Fruit fly (Drosophila melanogaster): ENCODE results near the gene Akap200.
A peak's percentile ranks its signal among the peaks of the same experiment; 100 is the strongest.

Akap200 gene

DNA sequence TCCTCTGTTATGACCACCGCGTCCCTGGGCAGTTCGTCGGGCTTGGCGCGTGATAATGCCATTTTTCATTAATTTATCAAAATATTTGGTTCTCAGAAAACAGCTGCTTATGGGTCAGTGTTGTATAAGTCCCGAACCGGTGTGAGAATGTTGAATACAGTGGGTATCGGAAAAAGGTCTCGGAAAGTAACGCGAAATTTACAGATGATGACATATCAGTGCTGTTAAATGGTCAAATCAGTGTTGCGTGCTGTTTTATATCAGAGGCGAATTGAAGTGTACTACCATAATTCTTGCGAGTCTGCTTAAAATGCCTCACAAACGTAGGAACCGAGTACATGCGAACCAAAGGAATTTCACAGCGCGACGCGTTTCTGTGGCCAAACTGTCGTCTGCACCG, 32.8 kb upstream of the Akap200 start, which contains the start of the genes CG13392 and Rcd4 (continued):
- TF ChIP-seq Lhr (GFP tag; optimal IDR thresholded peaks at IDR 0.05) (peak; percentile 35), Med (GFP tag) (peak; percentile 97), CG2678 (tag; optimal IDR thresholded peaks at IDR 0.05) (peak; percentile 44), CG18011 (GFP tag; optimal IDR thresholded peaks at IDR 0.05) (peak; percentile 54), BEAF-32 (GFP tag; optimal IDR thresholded peaks at IDR 0.05) (peak; percentile 63), CG10565 (GFP tag; optimal IDR thresholded peaks at IDR 0.05) (no peak), trem (tag; optimal IDR thresholded peaks at IDR 0.05) (peak; percentile 65), CG11695 (GFP tag; IDR thresholded peaks at IDR 0.05) (no peak; the same call in 2 of the 3 replicates), z (GFP tag; IDR thresholded peaks at IDR 0.05) (no peak), CG14014 (GFP tag; IDR thresholded peaks at IDR 0.05) (peak; percentile 53), Ada2b (GFP tag; IDR thresholded peaks at IDR 0.05) (peak; percentile 38), CG2202 (tag; optimal IDR thresholded peaks at IDR 0.05) (peak; percentile 18), CG14710 (tag; optimal IDR thresholded peaks at IDR 0.05) (peak; percentile 66), lmd (GFP tag; IDR thresholded peaks at IDR 0.05) (peak; percentile 38; the same call in 1 of the 2 replicates), eyg (GFP tag; optimal IDR thresholded peaks at IDR 0.05) (peak; percentile 10), fd3F (GFP tag; optimal IDR thresholded peaks at IDR 0.05) (peak; percentile 16), CG10321 (GFP tag; IDR thresholded peaks at IDR 0.05) (no peak), Hr51 (GFP tag; optimal IDR thresholded peaks at IDR 0.05) (peak; percentile 20 to 76), nom (GFP tag; optimal IDR thresholded peaks at IDR 0.05) (peak; percentile 52), CG1603 (tag; optimal IDR thresholded peaks at IDR 0.05) (peak; percentile 85), CG14441 (GFP tag; IDR thresholded peaks at IDR 0.05) (peak; percentile 36; the same call in 1 of the 2 replicates), CG15269 (tag; optimal IDR thresholded peaks at IDR 0.05) (peak; percentile 43), Usf (GFP tag; optimal IDR thresholded peaks at IDR 0.05) (no peak), zf30C (GFP tag; optimal IDR thresholded peaks at IDR 0.05) (peak; percentile 36), oc (tag; optimal IDR thresholded peaks at IDR 0.05) (no peak), CG32532 (GFP tag; IDR thresholded peaks at IDR 0.05) (peak; percentile 79), H15 (GFP tag; IDR thresholded peaks at IDR 0.05) (peak; percentile 56; the same call in 1 of the 3 replicates), sr (GFP tag; IDR thresholded peaks at IDR 0.05) (no peak), MBD-R2 (GFP tag; IDR thresholded peaks at IDR 0.05) (peak; percentile 95), zen (tag; optimal IDR thresholded peaks at IDR 0.05) (peak; percentile 76), so (GFP tag; IDR thresholded peaks at IDR 0.05) (no peak), Drgx (GFP tag; IDR thresholded peaks at IDR 0.05) (peak; percentile 45; the same call in 1 of the 2 replicates), Antp (GFP tag; optimal IDR thresholded peaks at IDR 0.05) (peak; percentile 85), CG3407 (GFP tag; optimal IDR thresholded peaks at IDR 0.05) (no peak), D19A (tag; optimal IDR thresholded peaks at IDR 0.05) (no peak), CTCF (GFP tag; optimal IDR thresholded peaks at IDR 0.05) (peak; percentile 11), repo (GFP tag; optimal IDR thresholded peaks at IDR 0.05) (peak; percentile 62), Side (GFP tag; optimal IDR thresholded peaks at IDR 0.05) (peak; percentile 80), Bteb2 (GFP tag; optimal IDR thresholded peaks at IDR 0.05) (peak; percentile 57), CG7928 (GFP tag; optimal IDR thresholded peaks at IDR 0.05) (peak; percentile 25), klu (GFP tag; IDR thresholded peaks at IDR 0.05) (peak; percentile 43; the same call in 1 of the 2 replicates), stc (GFP tag; IDR thresholded peaks at IDR 0.05) (no peak), prd (optimal IDR thresholded peaks at IDR 0.05) (no peak), prd (GFP tag; IDR thresholded peaks at IDR 0.05) (peak; percentile 53; the same call in 2 of the 3 replicates), H2.0 (GFP tag; IDR thresholded peaks at IDR 0.05) (peak; percentile 57), cg (GFP tag; optimal IDR thresholded peaks at IDR 0.05) (no peak), Rx (GFP tag; IDR thresholded peaks at IDR 0.05) (no peak), CG1233 (GFP tag; optimal IDR thresholded peaks at IDR 0.05) (peak; percentile 19), CoRest (tag; optimal IDR thresholded peaks at IDR 0.05) (peak; percentile 55), CG12744 (GFP tag; optimal IDR thresholded peaks at IDR 0.05) (peak; percentile 44), CG8765 (GFP tag; IDR thresholded peaks at IDR 0.05) (0 out of 2 replicates have a peak, but pooled peaks have one; percentile 30), al (GFP tag; IDR thresholded peaks at IDR 0.05) (peak; percentile 24; the same call in 1 of the 2 replicates)

All from whole organism, embryonic.